Worm (Caenorhabditis elegans) whole organism, late embryonic: ENCODE measurements around the gene F01D5.5.

Experiments used
- ama-1 ChIP-seq: fragments of 150-350 bp; optimal IDR thresholded peaks from 2 replicates; lab custom pipeline; 2014
- ceh-19 ChIP-seq: fragments of 200-800 bp; sonication (Bioruptor generic); optimal IDR thresholded peaks from 2 replicates; lab custom pipeline; 2018; ENCODE audit warnings: mild to moderate bottlenecking, missing genetic modification characterization, missing compliant biosample characterization
- fkh-6 ChIP-seq: sonication (generic microtip); optimal IDR thresholded peaks from 2 replicates; lab custom pipeline; 2016; ENCODE audit warnings: missing genetic modification characterization, missing compliant biosample characterization
- nhr-11 ChIP-seq: fragments of 150-350 bp; optimal IDR thresholded peaks from 2 replicates; lab custom pipeline; 2014; ENCODE audit warnings: missing biosample characterization, missing genetic modification characterization
- pha-4 ChIP-seq: fragments of 150-350 bp; optimal IDR thresholded peaks from 2 replicates; lab custom pipeline; 2018; ENCODE audit warnings: missing biosample characterization, missing genetic modification reagents, missing genetic modification characterization
- pqm-1 ChIP-seq: sonication (generic microtip); optimal IDR thresholded peaks from 2 replicates; lab custom pipeline; 2016; ENCODE audit warnings: missing genetic modification characterization, missing compliant biosample characterization
- ref-2 ChIP-seq: sonication (generic microtip); optimal IDR thresholded peaks from 2 replicates; lab custom pipeline; 2016; ENCODE audit warnings: missing genetic modification characterization, missing compliant biosample characterization
- tbx-2 ChIP-seq: sonication (generic microtip); optimal IDR thresholded peaks from 2 replicates; lab custom pipeline; 2016; ENCODE audit warnings: missing genetic modification characterization, missing compliant biosample characterization
- tbx-7 ChIP-seq: sonication (generic microtip); optimal IDR thresholded peaks from 2 replicates; lab custom pipeline; 2016; ENCODE audit warnings: missing genotype, missing genetic modification characterization, missing compliant biosample characterization

- TF ChIP-seq ref-2 (tag; lab: Kevin White, UChicago) (no peak), fkh-6 (tag; lab: Kevin White, UChicago) (no peak), pha-4 (tag; lab: Kevin White, UChicago) (no peak), tbx-7 (tag; lab: Kevin White, UChicago) (no peak), ama-1 (lab: Kevin White, UChicago) (no peak), pqm-1 (tag; lab: Kevin White, UChicago) (no peak), ceh-19 (GFP tag; lab: Kevin White, UChicago) (no peak), tbx-2 (tag; lab: Kevin White, UChicago) (no peak), nhr-11 (tag; lab: Kevin White, UChicago) (no peak)
Observed at ce11 chrII:14034559-14034958, 32.5 kb upstream of the F01D5.5 start.
